Worm (Caenorhabditis elegans) whole organism, L1 larva: ENCODE data around the gene srd-2.
A peak's percentile ranks its signal among the peaks of the same experiment; 100 is the strongest.

Experiments used
- C16A3.4 ChIP-seq: fragments of 150-350 bp; optimal IDR thresholded peaks from 2 replicates; lab custom pipeline; 2014; ENCODE audit warnings: missing biosample characterization, missing genetic modification characterization
- C34B4.2 ChIP-seq: sonication (generic microtip); optimal IDR thresholded peaks from 2 replicates; lab custom pipeline; 2017; ENCODE audit warnings: mild to moderate bottlenecking, missing genetic modification characterization, missing compliant biosample characterization
- aha-1 ChIP-seq: fragments of 150-350 bp; optimal IDR thresholded peaks from 2 replicates; lab custom pipeline; 2014; ENCODE audit warnings: missing biosample characterization, missing genetic modification characterization
- ama-1 ChIP-seq: fragments of 150-350 bp; optimal IDR thresholded peaks from 2 replicates; lab custom pipeline; 2014
- blmp-1 ChIP-seq: fragments of 150-350 bp; optimal IDR thresholded peaks from 2 replicates; lab custom pipeline; 2014; ENCODE audit warnings: missing biosample characterization, missing genetic modification characterization
- ceh-63 ChIP-seq: fragments of 200-800 bp; sonication (Bioruptor generic); optimal IDR thresholded peaks from 2 replicates; lab custom pipeline; 2018; ENCODE audit warnings: mild to moderate bottlenecking, missing genetic modification characterization, missing compliant biosample characterization
- ceh-8 ChIP-seq: fragments of 200-800 bp; sonication (Bioruptor generic); optimal IDR thresholded peaks from 2 replicates; lab custom pipeline; 2018; ENCODE audit warnings: mild to moderate bottlenecking, missing genetic modification characterization, moderate library complexity, missing compliant biosample characterization
- ceh-88 ChIP-seq: fragments of 200-800 bp; sonication (Bioruptor generic); IDR thresholded peaks from 2 replicates; pipeline ENCODE4 v1.3.6; 2022; ENCODE audit warnings: missing genetic modification characterization, missing compliant biosample characterization
- dpl-1 ChIP-seq, 3 experiments: fragments of 150-350 bp in 2 of 3; sonication (generic microtip) in 1 of 3; optimal IDR thresholded peaks; 2 replicates each; lab custom pipeline; 2014 to 2017; ENCODE audit warnings: missing biosample characterization in 3 of 3, missing genetic modification characterization in 3 of 3, missing genetic modification reagents in 3 of 3
- dsc-1 ChIP-seq: sonication (generic microtip); optimal IDR thresholded peaks from 2 replicates; lab custom pipeline; 2016; ENCODE audit warnings: mild to moderate bottlenecking, missing genetic modification characterization, missing compliant biosample characterization
- efl-1 ChIP-seq, 4 experiments: fragments of 150-350 bp; optimal IDR thresholded peaks in 3 of 4; peaks in 1 of 4; 1 replicate in 1 of 4; 2 replicates in 3 of 4; lab custom pipeline; 2014; ENCODE audit warnings: missing biosample characterization in 2 of 4, missing genetic modification characterization in 2 of 4, missing genetic modification reagents in 2 of 4
- efl-3 ChIP-seq: fragments of 200-800 bp; sonication (Bioruptor generic); optimal IDR thresholded peaks from 2 replicates; lab custom pipeline; 2018; ENCODE audit warnings: mild to moderate bottlenecking, missing genetic modification characterization, missing compliant biosample characterization
- egl-13 ChIP-seq: sonication (generic microtip); optimal IDR thresholded peaks from 2 replicates; lab custom pipeline; 2016; ENCODE audit warnings: missing genotype, missing genetic modification reagents, missing genetic modification characterization, missing compliant biosample characterization
- elt-2 ChIP-seq: sonication (generic microtip); optimal IDR thresholded peaks from 2 replicates; lab custom pipeline; 2016; ENCODE audit warnings: missing genetic modification characterization, mild to moderate bottlenecking, inconsistent platforms, missing compliant biosample characterization, missing genetic modification reagents
- fkh-8 ChIP-seq: sonication (generic microtip); optimal IDR thresholded peaks from 2 replicates; lab custom pipeline; 2016; ENCODE audit warnings: mild to moderate bottlenecking, missing genetic modification characterization, missing compliant biosample characterization
- fos-1 ChIP-seq: fragments of 150-350 bp; optimal IDR thresholded peaks from 2 replicates; lab custom pipeline; 2014; ENCODE audit warnings: missing biosample characterization, missing genetic modification characterization
- hlh-17 ChIP-seq: fragments of 200-800 bp; sonication (Bioruptor generic); optimal IDR thresholded peaks from 2 replicates; lab custom pipeline; 2018; ENCODE audit warnings: missing genetic modification characterization, mild to moderate bottlenecking, missing compliant biosample characterization, moderate library complexity, borderline replicate concordance
- hlh-4 ChIP-seq: sonication (generic microtip); optimal IDR thresholded peaks from 2 replicates; lab custom pipeline; 2016; ENCODE audit warnings: mild to moderate bottlenecking, missing genetic modification characterization, missing compliant biosample characterization
- lin-15B ChIP-seq: fragments of 150-350 bp; sonication (generic microtip); optimal IDR thresholded peaks from 3 replicates; lab custom pipeline; 2014; ENCODE audit warnings: missing biosample characterization, missing genetic modification characterization
- lin-35 ChIP-seq, 2 experiments: fragments of 150-350 bp; optimal IDR thresholded peaks; 2 replicates each; lab custom pipeline; 2014; ENCODE audit warnings: missing biosample characterization in 2 of 2, missing genetic modification characterization in 2 of 2, missing genetic modification reagents in 2 of 2
- lsy-2 ChIP-seq, 2 experiments: fragments of 150-350 bp; optimal IDR thresholded peaks; 2 replicates each; lab custom pipeline; 2014; ENCODE audit warnings: missing biosample characterization in 2 of 2, missing genetic modification characterization in 2 of 2
- mab-9 ChIP-seq: fragments of 200-800 bp; sonication (Bioruptor generic); IDR thresholded peaks from 2 replicates; pipeline ENCODE4 v1.3.6; 2022; ENCODE audit warnings: missing genetic modification reagents, missing genetic modification characterization, missing compliant biosample characterization
- mdl-1 ChIP-seq, 2 experiments: fragments of 150-350 bp; optimal IDR thresholded peaks; 2 replicates each; lab custom pipeline; 2014 to 2017; ENCODE audit warnings: missing biosample characterization in 2 of 2, missing genetic modification characterization in 2 of 2, inconsistent platforms in 1 of 2
- mep-1 ChIP-seq: fragments of 150-350 bp; optimal IDR thresholded peaks from 2 replicates; lab custom pipeline; 2014; ENCODE audit warnings: missing biosample characterization, missing genetic modification characterization
- nhr-11 ChIP-seq: fragments of 150-350 bp; optimal IDR thresholded peaks from 2 replicates; lab custom pipeline; 2014; ENCODE audit warnings: missing biosample characterization, missing genetic modification characterization
- nhr-237 ChIP-seq: fragments of 150-350 bp; optimal IDR thresholded peaks from 2 replicates; lab custom pipeline; 2014; ENCODE audit warnings: missing biosample characterization, missing genetic modification characterization
- nhr-28 ChIP-seq: fragments of 150-350 bp; optimal IDR thresholded peaks from 2 replicates; lab custom pipeline; 2014; ENCODE audit warnings: missing biosample characterization, missing genetic modification characterization
- nhr-71 ChIP-seq: sonication (generic microtip); optimal IDR thresholded peaks from 2 replicates; lab custom pipeline; 2016; ENCODE audit warnings: mild to moderate bottlenecking, missing genetic modification characterization, moderate library complexity, missing compliant biosample characterization
- nhr-76 ChIP-seq: sonication (generic microtip); optimal IDR thresholded peaks from 2 replicates; lab custom pipeline; 2017; ENCODE audit warnings: missing biosample characterization, missing genetic modification characterization
- nhr-84 ChIP-seq: sonication (generic microtip); optimal IDR thresholded peaks from 2 replicates; lab custom pipeline; 2017; ENCODE audit warnings: missing biosample characterization, missing genetic modification characterization
- nhr-85 ChIP-seq: sonication (generic microtip); peaks from one replicate; lab custom pipeline; 2016; ENCODE audit warnings: missing genetic modification characterization, inconsistent platforms, missing compliant biosample characterization
- nhr-90 ChIP-seq: sonication (generic microtip); optimal IDR thresholded peaks from 2 replicates; lab custom pipeline; 2016; ENCODE audit warnings: mild to moderate bottlenecking, missing genetic modification characterization, missing compliant biosample characterization; ENCODE audit not compliant: poor library complexity
- pag-3 ChIP-seq: sonication (generic microtip); optimal IDR thresholded peaks from 2 replicates; lab custom pipeline; 2017; ENCODE audit warnings: missing genetic modification characterization, mild to moderate bottlenecking, missing compliant biosample characterization, antibody characterized with exemption, borderline replicate concordance; ENCODE audit not compliant: insufficient read depth
- pax-3 ChIP-seq: fragments of 200-800 bp; sonication (Bioruptor generic); optimal IDR thresholded peaks from 2 replicates; lab custom pipeline; 2018; ENCODE audit warnings: mild to moderate bottlenecking, missing genetic modification characterization, moderate library complexity, missing compliant biosample characterization
- rnt-1 ChIP-seq: sonication (generic microtip); optimal IDR thresholded peaks from 2 replicates; lab custom pipeline; 2016; ENCODE audit warnings: mild to moderate bottlenecking, missing genetic modification characterization, moderate library complexity, missing compliant biosample characterization
- skn-1 ChIP-seq: fragments of 150-350 bp; optimal IDR thresholded peaks from 2 replicates; lab custom pipeline; 2014; ENCODE audit warnings: missing biosample characterization, missing genetic modification characterization
- snpc-4 ChIP-seq: fragments of 150-350 bp; optimal IDR thresholded peaks from 2 replicates; lab custom pipeline; 2014; ENCODE audit warnings: missing biosample characterization, missing genetic modification characterization
- sox-4 ChIP-seq: sonication (generic microtip); optimal IDR thresholded peaks from 2 replicates; lab custom pipeline; 2016; ENCODE audit warnings: missing genetic modification characterization, missing compliant biosample characterization
- sptf-1 ChIP-seq: fragments of 150-350 bp; optimal IDR thresholded peaks from 2 replicates; lab custom pipeline; 2014; ENCODE audit warnings: missing biosample characterization, missing genetic modification characterization
- sup-37 ChIP-seq: fragments of 200-800 bp; sonication (Bioruptor generic); optimal IDR thresholded peaks from 2 replicates; lab custom pipeline; 2018; ENCODE audit warnings: mild to moderate bottlenecking, missing genetic modification characterization, missing compliant biosample characterization
- swsn-7 ChIP-seq: sonication (generic microtip); optimal IDR thresholded peaks from 2 replicates; lab custom pipeline; 2016; ENCODE audit warnings: missing genetic modification characterization, missing compliant biosample characterization
- tbx-2 ChIP-seq: sonication (generic microtip); optimal IDR thresholded peaks from 2 replicates; lab custom pipeline; 2016; ENCODE audit warnings: missing genetic modification characterization, missing compliant biosample characterization
- tlp-1 ChIP-seq: fragments of 150-350 bp; optimal IDR thresholded peaks from 2 replicates; lab custom pipeline; 2014; ENCODE audit warnings: missing biosample characterization, missing genetic modification characterization
- unc-130 ChIP-seq: fragments of 150-350 bp; optimal IDR thresholded peaks from 2 replicates; lab custom pipeline; 2017; ENCODE audit warnings: missing biosample characterization, missing genetic modification characterization, inconsistent platforms
- unc-86 ChIP-seq: sonication (generic microtip); optimal IDR thresholded peaks from 2 replicates; lab custom pipeline; 2016; ENCODE audit warnings: missing genetic modification characterization, missing compliant biosample characterization
- unc-98 ChIP-seq: fragments of 200-800 bp; sonication (Bioruptor generic); IDR thresholded peaks from 2 replicates; pipeline ENCODE4 v1.3.6; 2022; ENCODE audit warnings: missing genetic modification characterization, missing compliant biosample characterization
- vab-15 ChIP-seq: sonication (generic microtip); optimal IDR thresholded peaks from 2 replicates; lab custom pipeline; 2017; ENCODE audit warnings: missing genotype, mild to moderate bottlenecking, missing genetic modification characterization, missing compliant biosample characterization
- xbp-1 ChIP-seq: sonication (generic microtip); optimal IDR thresholded peaks from 2 replicates; lab custom pipeline; 2016; ENCODE audit warnings: missing genetic modification characterization, missing compliant biosample characterization
- zag-1 ChIP-seq: fragments of 150-350 bp; optimal IDR thresholded peaks from 2 replicates; lab custom pipeline; 2014; ENCODE audit warnings: missing biosample characterization, missing genetic modification characterization
- zip-4 ChIP-seq: fragments of 200-800 bp; sonication (Bioruptor generic); optimal IDR thresholded peaks from 2 replicates; lab custom pipeline; 2018; ENCODE audit warnings: mild to moderate bottlenecking, missing genetic modification characterization, moderate library complexity, missing compliant biosample characterization
- ztf-11 ChIP-seq, 2 experiments: sonication (generic microtip); optimal IDR thresholded peaks; 2 replicates each; lab custom pipeline; 2016 to 2017; ENCODE audit warnings: missing genetic modification characterization in 2 of 2, missing biosample characterization in 1 of 2, missing compliant biosample characterization in 1 of 2

Gene srd-2

ce11 chrII:10168905-10169782 lies 18.6 kb downstream of the srd-2 start, which contains the start of gene daf-19 (continued):
- TF ChIP-seq ceh-88 (GFP tag; lab: Robert Waterston, UW) (no peak), aha-1 (tag; lab: Kevin White, UChicago) (no peak), sup-37 (GFP tag; lab: Kevin White, UChicago) (no peak), fkh-8 (tag; lab: Kevin White, UChicago) (peak; percentile 96), fos-1 (peak; percentile 61), ztf-11 (tag; optimal IDR thresholded peaks at IDR 0.05; lab: Kevin White, UChicago) (peak in 1 of 2 experiments; percentile 73), mdl-1 (tag; optimal IDR thresholded peaks at IDR 0.05; lab: Kevin White, UChicago) (no peak), vab-15 (tag; lab: Kevin White, UChicago) (no peak), blmp-1 (peak; percentile 59), lin-15B (no peak), mep-1 (tag; lab: Kevin White, UChicago) (peak; percentile 55), lin-35 (GFP tag; optimal IDR thresholded peaks at IDR 0.05; lab: Kevin White, UChicago) (peak; percentile 28 to 50), efl-1 (optimal IDR thresholded peaks at IDR 0.05; lab: Kevin White, UChicago) (peak; percentile 27 to 35), efl-1 (GFP tag; optimal IDR thresholded peaks at IDR 0.05 in 1 of 2; lab: Kevin White, UChicago) (peak in 1 of 2 experiments; percentile 18), unc-98 (GFP tag; lab: Robert Waterston, UW) (no peak), efl-3 (no peak), tbx-2 (peak; percentile 45), unc-86 (peak; percentile 52), ceh-63 (GFP tag; lab: Kevin White, UChicago) (no peak), nhr-76 (tag; lab: Kevin White, UChicago) (no peak), hlh-4 (tag; lab: Kevin White, UChicago) (no peak), nhr-90 (tag; lab: Kevin White, UChicago) (no peak), nhr-84 (tag; lab: Kevin White, UChicago) (no peak), mab-9 (GFP tag; lab: Robert Waterston, UW) (no peak), pax-3 (tag; lab: Kevin White, UChicago) (peak; percentile 60), snpc-4 (tag; lab: Kevin White, UChicago) (no peak), ceh-8 (no peak), egl-13 (tag; lab: Kevin White, UChicago) (peak; percentile 75), sptf-1 (tag; lab: Kevin White, UChicago) (no peak), C34B4.2 (tag; lab: Kevin White, UChicago) (no peak), nhr-28 (no peak), xbp-1 (tag; lab: Kevin White, UChicago) (peak; percentile 30), nhr-85 (tag; lab: Kevin White, UChicago) (no peak), sox-4 (peak; percentile 51), rnt-1 (peak; percentile 50), C16A3.4 (tag; lab: Kevin White, UChicago) (peak; percentile 16), pag-3 (no peak), swsn-7 (peak; percentile 63), unc-130 (tag; lab: Kevin White, UChicago) (no peak), zip-4 (GFP tag; lab: Kevin White, UChicago) (peak; percentile 3), nhr-237 (tag; lab: Kevin White, UChicago) (no peak), dpl-1 (GFP tag; optimal IDR thresholded peaks at IDR 0.05; lab: Kevin White, UChicago) (peak in 2 of 3 experiments; percentile 10 to 19), skn-1 (tag; lab: Kevin White, UChicago) (peak; percentile 49), tlp-1 (tag; lab: Kevin White, UChicago) (no peak), ama-1 (lab: Kevin White, UChicago) (peak; percentile 34), hlh-17 (GFP tag; lab: Kevin White, UChicago) (no peak), nhr-11 (tag; lab: Kevin White, UChicago) (peak; percentile 65), dsc-1 (peak; percentile 68), lsy-2 (tag; optimal IDR thresholded peaks at IDR 0.05; lab: Kevin White, UChicago) (peak; percentile 48 to 59), elt-2 (no peak), zag-1 (tag; lab: Kevin White, UChicago) (no peak), nhr-71 (tag; lab: Kevin White, UChicago) (peak; percentile 66)
